Worm (Caenorhabditis elegans): ENCODE measurements around the gene igeg-1.

DNA sequence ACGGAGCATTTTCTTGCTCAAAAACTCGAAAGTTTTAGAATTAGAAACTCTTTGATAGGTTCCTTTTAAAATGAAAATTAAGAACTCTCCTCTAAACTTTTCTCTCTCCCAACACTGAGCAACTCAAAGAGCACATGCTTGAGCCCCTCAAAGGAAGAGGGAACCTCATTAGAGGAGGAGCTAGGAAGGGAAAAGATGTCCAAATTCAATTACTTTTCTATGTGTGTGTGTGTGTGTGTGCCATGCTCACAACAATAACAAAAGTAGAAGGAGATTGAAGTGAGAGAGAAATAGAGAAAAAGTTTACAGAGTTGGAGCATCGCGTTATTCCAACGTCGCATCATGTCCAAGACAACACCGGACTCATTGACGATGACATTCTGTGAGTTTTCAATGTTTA lies 23.5 kb downstream of the igeg-1 start:
- no peak for TF ChIP-seq zip-11 (GFP tag; IDR thresholded peaks at IDR 0.05)
- TF ChIP-seq zip-2 (tag; optimal IDR thresholded peaks at IDR 0.05), result no peak
- TF ChIP-seq ceh-20 (GFP tag; IDR thresholded peaks at IDR 0.05), result no peak
- no peak for TF ChIP-seq ztf-11 (tag; optimal IDR thresholded peaks at IDR 0.05)
- no peak for TF ChIP-seq nhr-11 (tag; optimal IDR thresholded peaks at IDR 0.05)
- no peak for TF ChIP-seq zag-1 (tag; optimal IDR thresholded peaks at IDR 0.05)
- TF ChIP-seq aly-2 (tag; optimal IDR thresholded peaks at IDR 0.05), result no peak
- TF ChIP-seq lsy-2 (tag; optimal IDR thresholded peaks at IDR 0.05), result peak in 1 of 2 experiments; percentile 46
- TF ChIP-seq snpc-1.2 (GFP tag; IDR thresholded peaks at IDR 0.05), result no peak
- no peak for TF ChIP-seq duxl-1 (tag; optimal IDR thresholded peaks at IDR 0.05; ENCODE audit: poor library complexity)
- TF ChIP-seq lim-7 (GFP tag; IDR thresholded peaks at IDR 0.05), result no peak

All from whole organism, L4 larva.